Worm (Caenorhabditis elegans) whole organism, L2 larva: Measurements from ENCODE around the gene T05H10.4.

ENCODE experiments used
- C34F6.9 ChIP-seq: fragments of 150-350 bp; optimal IDR thresholded peaks from 2 replicates; lab custom pipeline; 2014; ENCODE audit warnings: missing biosample characterization, missing genetic modification characterization
- F13H6.1 ChIP-seq: sonication (generic microtip); optimal IDR thresholded peaks from 2 replicates; lab custom pipeline; 2016; ENCODE audit warnings: missing genetic modification characterization, missing compliant biosample characterization
- Y55F3AM.14 ChIP-seq: fragments of 200-800 bp; sonication (Bioruptor generic); optimal IDR thresholded peaks from 2 replicates; lab custom pipeline; 2018; ENCODE audit warnings: mild to moderate bottlenecking, missing genetic modification characterization, missing compliant biosample characterization
- alr-1 ChIP-seq: fragments of 150-350 bp; optimal IDR thresholded peaks from 2 replicates; lab custom pipeline; 2014; ENCODE audit warnings: missing biosample characterization, missing genetic modification characterization
- aly-2 ChIP-seq: fragments of 150-350 bp; optimal IDR thresholded peaks from 2 replicates; lab custom pipeline; 2014; ENCODE audit warnings: missing biosample characterization, missing genetic modification characterization
- ama-1 ChIP-seq: fragments of 150-350 bp; optimal IDR thresholded peaks from 2 replicates; lab custom pipeline; 2018; ENCODE audit warnings: inconsistent platforms
- blmp-1 ChIP-seq: sonication (generic microtip); optimal IDR thresholded peaks from 2 replicates; lab custom pipeline; 2017; ENCODE audit warnings: missing genetic modification characterization, mild to moderate bottlenecking, missing compliant biosample characterization, antibody characterized with exemption, moderate library complexity; ENCODE audit not compliant: insufficient read depth
- ceh-16 ChIP-seq: fragments of 150-350 bp; optimal IDR thresholded peaks from 2 replicates; lab custom pipeline; 2014; ENCODE audit warnings: missing biosample characterization, missing genetic modification characterization
- crh-2 ChIP-seq: sonication (generic microtip); optimal IDR thresholded peaks from 2 replicates; lab custom pipeline; 2017; ENCODE audit warnings: missing biosample characterization, missing genetic modification characterization
- egl-27 ChIP-seq: sonication (generic microtip); optimal IDR thresholded peaks from 3 replicates; lab custom pipeline; 2017; ENCODE audit warnings: missing biosample characterization, missing genetic modification reagents, missing genetic modification characterization
- elt-1 ChIP-seq: fragments of 150-350 bp; optimal IDR thresholded peaks from 2 replicates; lab custom pipeline; 2014; ENCODE audit warnings: missing biosample characterization, missing genetic modification characterization
- elt-3 ChIP-seq: sonication (generic microtip); optimal IDR thresholded peaks from 2 replicates; lab custom pipeline; 2017; ENCODE audit warnings: missing biosample characterization, missing genetic modification characterization
- fos-1 ChIP-seq: fragments of 150-350 bp; optimal IDR thresholded peaks from 2 replicates; lab custom pipeline; 2014; ENCODE audit warnings: missing biosample characterization, missing genetic modification characterization
- gmeb-1 ChIP-seq: fragments of 150-350 bp; optimal IDR thresholded peaks from 2 replicates; lab custom pipeline; 2014; ENCODE audit warnings: missing biosample characterization, missing genetic modification characterization
- lin-11 ChIP-seq: fragments of 150-350 bp; sonication (generic microtip); optimal IDR thresholded peaks from 2 replicates; lab custom pipeline; 2014; ENCODE audit warnings: missing biosample characterization, missing genetic modification characterization, inconsistent platforms, mixed read lengths
- lin-13 ChIP-seq: fragments of 150-350 bp; optimal IDR thresholded peaks from 2 replicates; lab custom pipeline; 2014; ENCODE audit warnings: missing biosample characterization, missing genetic modification reagents, missing genetic modification characterization
- lin-39 ChIP-seq: fragments of 150-350 bp; optimal IDR thresholded peaks from 2 replicates; lab custom pipeline; 2014; ENCODE audit warnings: missing biosample characterization, missing genetic modification reagents, missing genetic modification characterization
- mab-5 ChIP-seq: fragments of 150-350 bp; optimal IDR thresholded peaks from 2 replicates; lab custom pipeline; 2014; ENCODE audit warnings: missing biosample characterization, missing genetic modification characterization
- mbf-1 ChIP-seq: sonication (generic microtip); optimal IDR thresholded peaks from 2 replicates; lab custom pipeline; 2017; ENCODE audit warnings: missing biosample characterization, missing genetic modification characterization
- mdl-1 ChIP-seq, 2 experiments: fragments of 150-350 bp in 1 of 2; sonication (generic microtip) in 1 of 2; optimal IDR thresholded peaks; 2 replicates each; lab custom pipeline; 2017; ENCODE audit warnings: missing biosample characterization in 2 of 2, missing genetic modification characterization in 2 of 2
- nhr-10 ChIP-seq: sonication (generic microtip); optimal IDR thresholded peaks from 2 replicates; lab custom pipeline; 2017; ENCODE audit warnings: missing biosample characterization, missing genetic modification characterization
- nhr-11 ChIP-seq: fragments of 150-350 bp; optimal IDR thresholded peaks from 2 replicates; lab custom pipeline; 2014; ENCODE audit warnings: missing biosample characterization, missing genetic modification characterization
- nhr-12 ChIP-seq: fragments of 150-350 bp; optimal IDR thresholded peaks from 2 replicates; lab custom pipeline; 2014; ENCODE audit warnings: missing biosample characterization, missing genetic modification characterization
- nhr-129 ChIP-seq: fragments of 150-350 bp; optimal IDR thresholded peaks from 2 replicates; lab custom pipeline; 2014; ENCODE audit warnings: missing biosample characterization, missing genetic modification characterization
- nhr-21 ChIP-seq: fragments of 150-350 bp; optimal IDR thresholded peaks from 2 replicates; lab custom pipeline; 2014; ENCODE audit warnings: missing biosample characterization, missing genetic modification characterization
- nhr-23 ChIP-seq: fragments of 150-350 bp; optimal IDR thresholded peaks from 2 replicates; lab custom pipeline; 2014; ENCODE audit warnings: missing biosample characterization, missing genetic modification reagents, missing genetic modification characterization
- nhr-237 ChIP-seq: fragments of 150-350 bp; optimal IDR thresholded peaks from 2 replicates; lab custom pipeline; 2014; ENCODE audit warnings: missing biosample characterization, missing genetic modification characterization
- nhr-25 ChIP-seq: fragments of 150-350 bp; sonication (generic microtip); optimal IDR thresholded peaks from 3 replicates; lab custom pipeline; 2014; ENCODE audit warnings: missing biosample characterization, missing genetic modification characterization
- nhr-6 ChIP-seq: fragments of 150-350 bp; optimal IDR thresholded peaks from 2 replicates; lab custom pipeline; 2014; ENCODE audit warnings: missing biosample characterization, missing genetic modification characterization
- nhr-77 ChIP-seq: fragments of 150-350 bp; optimal IDR thresholded peaks from 2 replicates; lab custom pipeline; 2014; ENCODE audit warnings: missing biosample characterization, missing genetic modification characterization
- peb-1 ChIP-seq: fragments of 150-350 bp; optimal IDR thresholded peaks from 2 replicates; lab custom pipeline; 2014; ENCODE audit warnings: missing biosample characterization, missing genetic modification characterization
- skn-1 ChIP-seq: sonication (generic microtip); optimal IDR thresholded peaks from 2 replicates; lab custom pipeline; 2017; ENCODE audit warnings: missing biosample characterization, missing genetic modification characterization
- sma-9 ChIP-seq, 2 experiments: fragments of 150-350 bp in 1 of 2; sonication (generic microtip) in 1 of 2; optimal IDR thresholded peaks; 2 replicates each; lab custom pipeline; 2014 to 2016; ENCODE audit warnings: missing genetic modification characterization in 2 of 2, mild to moderate bottlenecking in 1 of 2, missing biosample characterization in 1 of 2, missing compliant biosample characterization in 1 of 2, missing genetic modification reagents in 1 of 2, moderate library complexity in 1 of 2
- snpc-4 ChIP-seq: fragments of 150-350 bp; optimal IDR thresholded peaks from 2 replicates; lab custom pipeline; 2014; ENCODE audit warnings: missing biosample characterization, missing genetic modification characterization
- unc-39 ChIP-seq: fragments of 150-350 bp; optimal IDR thresholded peaks from 2 replicates; lab custom pipeline; 2014; ENCODE audit warnings: missing biosample characterization, missing genetic modification characterization
- unc-55 ChIP-seq: fragments of 150-350 bp; sonication (generic microtip); optimal IDR thresholded peaks from 3 replicates; lab custom pipeline; 2014; ENCODE audit warnings: missing biosample characterization, missing genetic modification reagents, missing genetic modification characterization
- zag-1 ChIP-seq: fragments of 150-350 bp; optimal IDR thresholded peaks from 2 replicates; lab custom pipeline; 2014; ENCODE audit warnings: missing biosample characterization, missing genetic modification characterization
- ztf-1 ChIP-seq: fragments of 200-800 bp; sonication (Bioruptor generic); conservative IDR thresholded peaks from 2 replicates; pipeline ENCODE4 v1.3.6; 2022; ENCODE audit warnings: missing genetic modification characterization, missing compliant biosample characterization
- ztf-11 ChIP-seq: sonication (generic microtip); optimal IDR thresholded peaks from 2 replicates; lab custom pipeline; 2017; ENCODE audit warnings: missing biosample characterization, missing genetic modification characterization

The T05H10.4 gene

ce11 chrII:8028730-8029129 lies 24.2 kb upstream of the T05H10.4 start:
- TF ChIP-seq gmeb-1 (tag; lab: Kevin White, UChicago) (no peak), nhr-129 (no peak), snpc-4 (tag; lab: Kevin White, UChicago) (no peak), mbf-1 (tag; lab: Kevin White, UChicago) (no peak), skn-1 (tag; lab: Kevin White, UChicago) (no peak), alr-1 (no peak), nhr-10 (tag; lab: Kevin White, UChicago) (no peak), nhr-25 (tag; lab: Kevin White, UChicago) (no peak), lin-39 (tag; lab: Kevin White, UChicago) (no peak), fos-1 (no peak), ztf-11 (tag; lab: Kevin White, UChicago) (no peak), nhr-237 (tag; lab: Kevin White, UChicago) (no peak), blmp-1 (tag; lab: Kevin White, UChicago) (no peak), unc-39 (tag; lab: Kevin White, UChicago) (no peak), elt-3 (tag; lab: Kevin White, UChicago) (no peak)

ce11 chrII:8032657-8033056 lies 20.3 kb upstream of the T05H10.4 start, which contains the start of gene nrf-6:
TSS of gene nrf-6 (minus strand) at chrII:8032708.
- TF ChIP-seq C34F6.9 (tag; lab: Kevin White, UChicago): no peak
- peak; percentile 56 for TF ChIP-seq fos-1

ce11 chrII:8034008-8034407 lies 18.9 kb upstream of the T05H10.4 start:
- TF ChIP-seq mdl-1 (tag; optimal IDR thresholded peaks at IDR 0.05; lab: Kevin White, UChicago): no peak
- TF ChIP-seq nhr-237 (tag; lab: Kevin White, UChicago): no peak
- TF ChIP-seq unc-55 (GFP tag; lab: Kevin White, UChicago): no peak
- peak; percentile 46 for TF ChIP-seq fos-1
- no peak for TF ChIP-seq elt-3 (tag; lab: Kevin White, UChicago)
- no peak for TF ChIP-seq nhr-6 (tag; lab: Kevin White, UChicago)
- TF ChIP-seq, all 48 proteins: peak for 1

DNA sequence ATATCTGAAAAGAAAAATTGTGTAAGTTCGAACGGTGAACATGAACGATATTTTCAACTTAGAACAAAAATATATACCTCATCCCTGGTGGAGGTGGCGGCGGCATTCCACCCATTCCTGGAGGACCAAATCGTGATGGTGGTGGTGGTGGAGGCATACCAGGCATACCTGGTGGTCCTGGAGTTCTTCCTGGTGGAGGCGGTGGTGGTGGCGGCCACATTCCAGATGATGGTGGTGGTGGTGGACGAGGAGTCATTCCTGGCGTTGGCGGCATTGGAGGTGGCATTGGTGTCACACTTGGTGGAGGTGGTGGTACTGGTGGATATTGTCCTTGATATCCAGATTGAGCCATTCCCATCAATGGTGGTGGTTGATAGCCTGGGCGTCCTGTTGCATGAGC lies 18.3 kb upstream of the T05H10.4 start:
- TF ChIP-seq Y55F3AM.14 (no peak), crh-2 (tag; lab: Kevin White, UChicago) (no peak), nhr-77 (tag; lab: Kevin White, UChicago) (no peak), nhr-237 (tag; lab: Kevin White, UChicago) (no peak), peb-1 (tag; lab: Kevin White, UChicago) (no peak), nhr-11 (tag; lab: Kevin White, UChicago) (no peak), ama-1 (no peak), F13H6.1 (no peak), sma-9 (GFP tag; optimal IDR thresholded peaks at IDR 0.05; lab: Kevin White, UChicago) (no peak), sma-9 (tag; optimal IDR thresholded peaks at IDR 0.05; lab: Kevin White, UChicago) (no peak), nhr-12 (tag; lab: Kevin White, UChicago) (no peak), elt-1 (tag; lab: Kevin White, UChicago) (no peak), fos-1 (no peak), skn-1 (tag; lab: Kevin White, UChicago) (no peak), nhr-23 (no peak), ztf-1 (GFP tag; lab: Robert Waterston, UW) (no peak), nhr-21 (tag; lab: Kevin White, UChicago) (no peak), egl-27 (tag; lab: Kevin White, UChicago) (no peak), unc-39 (tag; lab: Kevin White, UChicago) (no peak)
- TF ChIP-seq, all 48 proteins: peak for 0

DNA sequence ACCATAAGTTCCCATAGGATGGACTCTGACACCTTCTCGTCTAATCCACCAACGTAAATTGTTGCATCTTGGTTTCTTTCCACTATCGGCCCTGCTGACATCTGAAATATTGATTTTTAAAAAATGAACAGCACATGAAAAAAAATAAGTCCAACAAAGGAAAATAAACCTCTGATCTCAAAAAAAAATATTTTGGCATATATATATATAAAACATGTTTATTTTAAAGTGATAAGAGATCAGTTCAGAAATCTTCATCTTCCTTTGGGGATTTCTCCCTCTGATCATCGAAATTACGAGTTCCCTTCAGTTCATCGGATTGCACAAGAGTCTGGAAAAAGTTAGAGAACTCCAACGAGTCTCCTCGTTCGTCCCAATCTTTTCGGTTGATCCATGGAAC lies 17.3 kb upstream of the T05H10.4 start, which contains the start of gene sap-49:
TSS of gene sap-49 (minus strand) at position 101 of the 400 bp plus-strand sequence.
- TF ChIP-seq nhr-12 (tag; lab: Kevin White, UChicago): no peak
- no peak for TF ChIP-seq lin-11 (tag; lab: Kevin White, UChicago)
- no peak for TF ChIP-seq lin-39 (tag; lab: Kevin White, UChicago)
- TF ChIP-seq C34F6.9 (tag; lab: Kevin White, UChicago): no peak
- no peak for TF ChIP-seq nhr-6 (tag; lab: Kevin White, UChicago)
- no peak for TF ChIP-seq unc-39 (tag; lab: Kevin White, UChicago)
- TF ChIP-seq fos-1: no peak
- TF ChIP-seq nhr-23: no peak
- no peak for TF ChIP-seq nhr-77 (tag; lab: Kevin White, UChicago)
- TF ChIP-seq ztf-1 (GFP tag; lab: Robert Waterston, UW): no peak
- TF ChIP-seq aly-2 (tag; lab: Kevin White, UChicago): no peak
- TF ChIP-seq alr-1: no peak
- no peak for TF ChIP-seq mab-5 (tag; lab: Kevin White, UChicago)
- no peak for TF ChIP-seq nhr-237 (tag; lab: Kevin White, UChicago)
- no peak for TF ChIP-seq zag-1
- no peak for TF ChIP-seq ceh-16 (tag; lab: Kevin White, UChicago)
- no peak for TF ChIP-seq nhr-11 (tag; lab: Kevin White, UChicago)
- TF ChIP-seq lin-13 (GFP tag; lab: Kevin White, UChicago): no peak
- TF ChIP-seq skn-1 (tag; lab: Kevin White, UChicago): no peak
- no peak for TF ChIP-seq gmeb-1 (tag; lab: Kevin White, UChicago)
